Fruit fly (Drosophila melanogaster) whole organism, embryonic: ENCODE data around the gene CG1910.

ENCODE experiments used
- Ada2b ChIP-seq: fragments of 200-800 bp; sonication (Bioruptor generic); IDR thresholded peaks from 2 replicates; pipeline ENCODE4 v1.3.6; 2022; ENCODE audit warnings: missing biosample characterization, missing genetic modification characterization
- Bdp1 ChIP-seq: fragments of 200-800 bp; sonication (Bioruptor generic); optimal IDR thresholded peaks from 3 replicates; lab custom pipeline; 2016; ENCODE audit warnings: missing biosample characterization, missing genetic modification characterization
- CG10267 ChIP-seq: fragments of 200-800 bp; sonication (Bioruptor generic); optimal IDR thresholded peaks from 2 replicates; lab custom pipeline; 2018; ENCODE audit warnings: missing biosample characterization, mild to moderate bottlenecking, missing genetic modification characterization, moderate library complexity
- CG10274 ChIP-seq: fragments of 200-800 bp; sonication (Bioruptor generic); optimal IDR thresholded peaks from 3 replicates; lab custom pipeline; 2017; ENCODE audit warnings: missing biosample characterization, mild to moderate bottlenecking, missing genetic modification characterization
- CG13296 ChIP-seq: fragments of 200-800 bp; sonication (Bioruptor generic); optimal IDR thresholded peaks from 3 replicates; lab custom pipeline; 2018; ENCODE audit warnings: missing biosample characterization, mild to moderate bottlenecking, missing genetic modification characterization
- CG14710 ChIP-seq: fragments of 200-800 bp; sonication (Bioruptor generic); optimal IDR thresholded peaks from 3 replicates; lab custom pipeline; 2019; ENCODE audit warnings: missing biosample characterization, mild to moderate bottlenecking, missing genetic modification characterization, moderate library complexity
- CG17829 ChIP-seq: fragments of 200-800 bp; optimal IDR thresholded peaks from 2 replicates; lab custom pipeline; 2019; ENCODE audit warnings: missing biosample characterization, mild to moderate bottlenecking, missing genetic modification characterization, moderate library complexity
- CG18599 ChIP-seq: fragments of 200-800 bp; sonication (Bioruptor generic); optimal IDR thresholded peaks from 3 replicates; lab custom pipeline; 2017; ENCODE audit warnings: missing biosample characterization, missing genetic modification characterization, mild to moderate bottlenecking, moderate library complexity, missing genetic modification reagents
- CG33557 ChIP-seq: fragments of 200-800 bp; sonication (Bioruptor generic); optimal IDR thresholded peaks from 2 replicates; lab custom pipeline; 2019; ENCODE audit warnings: missing biosample characterization, mild to moderate bottlenecking, missing genetic modification characterization, moderate library complexity
- CG4360 ChIP-seq: fragments of 200-800 bp; sonication (Bioruptor generic); IDR thresholded peaks from 2 replicates; pipeline ENCODE4 v1.3.6; 2022; ENCODE audit warnings: missing biosample characterization, missing genetic modification characterization
- CG9437 ChIP-seq: fragments of 200-800 bp; sonication (Bioruptor generic); optimal IDR thresholded peaks from 2 replicates; lab custom pipeline; 2018; ENCODE audit warnings: missing biosample characterization, mild to moderate bottlenecking, missing genetic modification characterization
- CG9876 ChIP-seq: fragments of 200-800 bp; sonication (Bioruptor generic); optimal IDR thresholded peaks from 2 replicates; lab custom pipeline; 2016; ENCODE audit warnings: missing biosample characterization, missing genetic modification characterization
- CHES-1-like ChIP-seq: fragments of 200-800 bp; sonication (Bioruptor generic); optimal IDR thresholded peaks from 2 replicates; lab custom pipeline; 2016; ENCODE audit warnings: missing biosample characterization, missing genetic modification characterization
- D19A ChIP-seq: fragments of 200-800 bp; optimal IDR thresholded peaks from 3 replicates; lab custom pipeline; 2019; ENCODE audit warnings: missing biosample characterization, mild to moderate bottlenecking, missing genetic modification characterization, moderate library complexity
- Dek ChIP-seq: fragments of 200-800 bp; sonication (Bioruptor generic); optimal IDR thresholded peaks from 3 replicates; lab custom pipeline; 2019; ENCODE audit warnings: missing biosample characterization, mild to moderate bottlenecking, missing genetic modification characterization, moderate library complexity
- E2f1 ChIP-seq: fragments of 200-800 bp; sonication (Bioruptor generic); IDR thresholded peaks from 2 replicates; pipeline ENCODE4 v1.3.6; 2022; ENCODE audit warnings: missing biosample characterization, missing genetic modification characterization
- GATAe ChIP-seq: fragments of 200-800 bp; sonication (Bioruptor generic); conservative IDR thresholded peaks from 2 replicates; pipeline ENCODE4 v1.3.6; 2022; ENCODE audit warnings: missing biosample characterization, missing genetic modification characterization
- HLH3B ChIP-seq: fragments of 200-800 bp; sonication (Bioruptor generic); IDR thresholded peaks from 2 replicates; pipeline ENCODE4 v1.3.6; 2022; ENCODE audit warnings: missing biosample characterization, missing genetic modification characterization
- HmgZ ChIP-seq: fragments of 200-800 bp; sonication (Bioruptor generic); optimal IDR thresholded peaks from 2 replicates; lab custom pipeline; 2018; ENCODE audit warnings: missing biosample characterization, mild to moderate bottlenecking, missing genetic modification characterization
- Myb ChIP-seq: fragments of 200-800 bp; sonication (Bioruptor generic); optimal IDR thresholded peaks from 2 replicates; lab custom pipeline; 2016; ENCODE audit warnings: missing biosample characterization, missing genetic modification characterization
- NK7.1 ChIP-seq: fragments of 200-800 bp; sonication (Bioruptor generic); optimal IDR thresholded peaks from 3 replicates; lab custom pipeline; 2016; ENCODE audit warnings: missing biosample characterization, missing genetic modification characterization
- Sin3A ChIP-seq: fragments of >200 bp; optimal IDR thresholded peaks from 2 replicates; lab custom pipeline; 2018
- Spps ChIP-seq: fragments of 200-800 bp; sonication (Bioruptor generic); optimal IDR thresholded peaks from 2 replicates; lab custom pipeline; 2018; ENCODE audit warnings: missing biosample characterization, mild to moderate bottlenecking, missing genetic modification characterization
- bcd ChIP-seq: fragments of 200-800 bp; sonication (Bioruptor generic); optimal IDR thresholded peaks from 2 replicates; lab custom pipeline; 2017; ENCODE audit warnings: missing biosample characterization, mild to moderate bottlenecking, missing genetic modification characterization
- br ChIP-seq: fragments of >200 bp; optimal IDR thresholded peaks from 2 replicates; lab custom pipeline; 2017
- ci ChIP-seq: fragments of 200-800 bp; sonication (Bioruptor generic); IDR thresholded peaks from 3 replicates; pipeline ENCODE4 v1.3.6; 2022; ENCODE audit warnings: missing biosample characterization, missing genetic modification characterization
- dm ChIP-seq: fragments of 200-800 bp; sonication (Bioruptor generic); optimal IDR thresholded peaks from 3 replicates; lab custom pipeline; 2016; ENCODE audit warnings: missing biosample characterization, missing genetic modification characterization
- dmrt11E ChIP-seq: fragments of 200-800 bp; sonication (Bioruptor generic); optimal IDR thresholded peaks from 3 replicates; lab custom pipeline; 2018; ENCODE audit warnings: missing biosample characterization, mild to moderate bottlenecking, missing genetic modification characterization, moderate library complexity
- ftz-f1 ChIP-seq: fragments of 200-800 bp; sonication (Bioruptor generic); optimal IDR thresholded peaks from 2 replicates; lab custom pipeline; 2016; ENCODE audit warnings: missing biosample characterization, missing genetic modification characterization
- gcm ChIP-seq: fragments of 200-800 bp; sonication (Bioruptor generic); optimal IDR thresholded peaks from 2 replicates; lab custom pipeline; 2019; ENCODE audit warnings: missing biosample characterization, mild to moderate bottlenecking, missing genetic modification characterization, moderate library complexity
- gro ChIP-seq: fragments of 200-800 bp; sonication (Bioruptor generic); optimal IDR thresholded peaks from 2 replicates; lab custom pipeline; 2016; ENCODE audit warnings: missing biosample characterization, missing genetic modification characterization
- hkb ChIP-seq, 2 experiments: fragments of 200-800 bp in 1 of 2; fragments of >200 bp in 1 of 2; sonication (Bioruptor generic) in 1 of 2; IDR thresholded peaks in 1 of 2; optimal IDR thresholded peaks in 1 of 2; 2 replicates each; pipeline versions ENCODE4 v1.3.6 to Lab custom; 2017 to 2022; ENCODE audit warnings: missing biosample characterization in 1 of 2, missing genetic modification characterization in 1 of 2
- jing ChIP-seq: fragments of 200-800 bp; sonication (Bioruptor generic); optimal IDR thresholded peaks from 2 replicates; lab custom pipeline; 2018; ENCODE audit warnings: missing biosample characterization, mild to moderate bottlenecking, missing genetic modification characterization
- mam ChIP-seq: fragments of 200-800 bp; sonication (Bioruptor generic); optimal IDR thresholded peaks from 3 replicates; lab custom pipeline; 2016; ENCODE audit warnings: missing biosample characterization, missing genetic modification characterization
- mld ChIP-seq: fragments of 200-800 bp; sonication (Bioruptor generic); IDR thresholded peaks from 3 replicates; pipeline ENCODE4 v1.3.6; 2022; ENCODE audit warnings: missing biosample characterization, missing genetic modification characterization; ENCODE audit not compliant: partially characterized antibody
- pan ChIP-seq, 4 experiments: fragments of >200 bp in 3 of 4; fragments of 200-800 bp in 1 of 4; sonication (Bioruptor generic) in 1 of 4; optimal IDR thresholded peaks in 3 of 4; IDR thresholded peaks in 1 of 4; 2 replicates each; pipeline versions ENCODE4 v1.3.6 to Lab custom; 2017 to 2022; ENCODE audit warnings: missing biosample characterization in 2 of 4, missing genetic modification characterization in 2 of 4, mixed read lengths in 1 of 4
- pho ChIP-seq: fragments of 200-800 bp; sonication (Bioruptor generic); optimal IDR thresholded peaks from 2 replicates; lab custom pipeline; 2016; ENCODE audit warnings: missing biosample characterization, missing genetic modification characterization
- salm ChIP-seq: fragments of 200-800 bp; sonication (Bioruptor generic); optimal IDR thresholded peaks from 2 replicates; lab custom pipeline; 2018; ENCODE audit warnings: missing biosample characterization, mild to moderate bottlenecking, missing genetic modification characterization
- sens ChIP-seq: fragments of 200-800 bp; sonication (Bioruptor generic); peaks from one replicate; lab custom pipeline; 2016; ENCODE audit warnings: missing biosample characterization, missing genetic modification characterization
- shn ChIP-seq: fragments of 200-800 bp; sonication (Bioruptor generic); optimal IDR thresholded peaks from 3 replicates; lab custom pipeline; 2016; ENCODE audit warnings: missing biosample characterization, missing genetic modification characterization
- slbo ChIP-seq: fragments of 200-800 bp; sonication (Bioruptor generic); IDR thresholded peaks from 2 replicates; pipeline ENCODE4 v1.3.6; 2022; ENCODE audit warnings: missing biosample characterization, missing genetic modification characterization
- sob ChIP-seq: fragments of 200-800 bp; sonication (Bioruptor generic); IDR thresholded peaks from 2 replicates; pipeline ENCODE4 v1.3.6; 2022; ENCODE audit warnings: missing biosample characterization, missing genetic modification characterization
- ssp ChIP-seq: fragments of 200-800 bp; sonication (Bioruptor generic); IDR thresholded peaks from 2 replicates; pipeline ENCODE4 v1.3.6; 2022; ENCODE audit warnings: missing biosample characterization, missing genetic modification characterization
- trem ChIP-seq: fragments of 200-800 bp; optimal IDR thresholded peaks from 3 replicates; lab custom pipeline; 2019; ENCODE audit warnings: missing biosample characterization, mild to moderate bottlenecking, missing genetic modification characterization, moderate library complexity
- unpg ChIP-seq: fragments of 200-800 bp; sonication (Bioruptor generic); optimal IDR thresholded peaks from 3 replicates; lab custom pipeline; 2018; ENCODE audit warnings: missing biosample characterization, mild to moderate bottlenecking, missing genetic modification characterization, moderate library complexity

The CG1910 gene

DNA sequence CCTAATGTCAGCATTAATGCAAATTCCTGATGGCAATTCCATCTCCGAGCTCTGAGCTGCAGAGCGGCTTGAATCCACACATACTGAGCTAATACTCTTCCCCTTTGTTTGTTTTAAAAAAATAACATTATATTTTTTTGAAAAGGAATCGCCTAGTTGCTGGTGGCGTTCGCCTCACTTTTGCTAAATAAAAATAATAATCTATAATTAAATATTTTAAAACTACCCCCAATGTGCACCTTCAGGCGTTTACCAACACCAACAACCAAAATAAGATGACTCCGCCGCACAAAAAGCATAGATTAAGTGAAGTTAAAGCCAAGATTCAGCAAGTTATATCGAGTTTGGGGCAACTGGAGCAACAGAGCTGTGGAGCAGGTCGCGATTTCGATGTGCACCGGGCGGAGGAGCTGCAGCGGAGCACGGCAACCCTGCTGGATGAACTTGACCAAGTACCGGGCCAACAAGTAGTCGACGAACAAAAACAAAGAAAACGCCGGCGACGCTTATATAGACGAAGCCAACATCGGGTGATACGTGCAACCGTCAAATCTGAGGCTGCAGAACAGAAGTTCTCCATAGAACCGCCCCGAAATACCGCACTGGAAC is 3.3 kb upstream of the CG1910 start, which contains the start of gene CG1896 (continued):
- TF ChIP-seq CG10274 (GFP tag; lab: Kevin White, UChicago) (peak; percentile 15), ftz-f1 (peak; percentile 48), sens (GFP tag; lab: Kevin White, UChicago) (peak; percentile 77), sob (GFP tag; lab: Robert Waterston, UW) (peak; percentile 69), CG18599 (GFP tag; lab: Kevin White, UChicago) (peak; percentile 62), CG9876 (GFP tag; lab: Kevin White, UChicago) (no peak), ci (GFP tag; lab: Robert Waterston, UW) (peak; percentile 57; the same call in 1 of the 3 replicates), GATAe (GFP tag; lab: Robert Waterston, UW) (no peak), Sin3A (lab: Kevin White, UChicago) (no peak), CG13296 (peak; percentile 36), salm (tag; lab: Kevin White, UChicago) (no peak), unpg (GFP tag; lab: Kevin White, UChicago) (peak; percentile 43), D19A (tag; lab: Kevin White, UChicago) (peak; percentile 87), CG4360 (GFP tag; lab: Robert Waterston, UW) (no peak), hkb (optimal IDR thresholded peaks at IDR 0.05; lab: Kevin White, UChicago) (no peak), hkb (GFP tag; IDR thresholded peaks at IDR 0.05; lab: Robert Waterston, UW) (peak; percentile 52; the same call in 1 of the 2 replicates), gcm (GFP tag; lab: Kevin White, UChicago) (peak; percentile 16), shn (GFP tag; lab: Kevin White, UChicago) (no peak), trem (tag; lab: Kevin White, UChicago) (peak; percentile 34), NK7.1 (no peak), gro (no peak), CHES-1-like (no peak), CG10267 (tag; lab: Kevin White, UChicago) (peak; percentile 90), dmrt11E (tag; lab: Kevin White, UChicago) (peak; percentile 30), Myb (GFP tag; lab: Kevin White, UChicago) (no peak), CG9437 (GFP tag; lab: Kevin White, UChicago) (peak; percentile 5), jing (no peak), CG14710 (tag; lab: Kevin White, UChicago) (peak; percentile 21), bcd (GFP tag; lab: Kevin White, UChicago) (peak; percentile 7), mam (GFP tag; lab: Kevin White, UChicago) (peak; percentile 8), E2f1 (peak; percentile 42; the same call in 1 of the 2 replicates), br (lab: Kevin White, UChicago) (no peak), CG17829 (tag; lab: Kevin White, UChicago) (peak; percentile 50), Ada2b (GFP tag; lab: Robert Waterston, UW) (0 out of 2 replicates have a peak, but pooled peaks have one; percentile 32), HLH3B (0 out of 2 replicates have a peak, but pooled peaks have one; percentile 10), CG33557 (GFP tag; lab: Kevin White, UChicago) (peak; percentile 1), mld (no peak), slbo (peak; percentile 57; the same call in 1 of the 2 replicates), ssp (GFP tag; lab: Robert Waterston, UW) (peak; percentile 24; the same call in 1 of the 2 replicates), dm (GFP tag; lab: Kevin White, UChicago) (no peak), Spps (peak; percentile 12), pan (optimal IDR thresholded peaks at IDR 0.05; lab: Kevin White, UChicago) (no peak), pan (GFP tag; optimal IDR thresholded peaks at IDR 0.05 in 1 of 2, IDR thresholded peaks at IDR 0.05 in 1 of 2) (peak in 1 of 2 experiments; percentile 72), pho (GFP tag; lab: Kevin White, UChicago) (no peak), HmgZ (tag; lab: Kevin White, UChicago) (peak; percentile 15), Dek (tag; lab: Kevin White, UChicago) (peak; percentile 6), Bdp1 (GFP tag; lab: Kevin White, UChicago) (no peak)
